Worm (Caenorhabditis elegans) whole organism, L3 larva: ENCODE data around the gene W06G6.17.

Experiments used
- R02D3.7 ChIP-seq: fragments of 150-350 bp; optimal IDR thresholded peaks from 2 replicates; lab custom pipeline; 2014; ENCODE audit warnings: missing biosample characterization, missing genetic modification characterization
- ama-1 ChIP-seq: fragments of 150-350 bp; optimal IDR thresholded peaks from 2 replicates; lab custom pipeline; 2018
- ceh-16 ChIP-seq: sonication (generic microtip); optimal IDR thresholded peaks from 2 replicates; lab custom pipeline; 2017; ENCODE audit warnings: missing biosample characterization, missing genetic modification characterization
- ceh-28 ChIP-seq: fragments of 150-350 bp; optimal IDR thresholded peaks from 2 replicates; lab custom pipeline; 2014; ENCODE audit warnings: missing biosample characterization, missing genetic modification reagents, missing genetic modification characterization
- ceh-82 ChIP-seq: fragments of 150-350 bp; optimal IDR thresholded peaks from 2 replicates; lab custom pipeline; 2014; ENCODE audit warnings: missing biosample characterization, missing genetic modification characterization
- egl-27 ChIP-seq: sonication (generic microtip); optimal IDR thresholded peaks from 4 replicates; lab custom pipeline; 2017; ENCODE audit warnings: missing biosample characterization, missing genetic modification reagents, missing genetic modification characterization
- egl-5 ChIP-seq: fragments of 150-350 bp; optimal IDR thresholded peaks from 2 replicates; lab custom pipeline; 2017; ENCODE audit warnings: missing biosample characterization, missing genetic modification reagents, missing genetic modification characterization, inconsistent platforms
- elt-2 ChIP-seq: sonication (generic microtip); optimal IDR thresholded peaks from 2 replicates; lab custom pipeline; 2016; ENCODE audit warnings: missing genetic modification reagents, mild to moderate bottlenecking, missing genetic modification characterization, missing compliant biosample characterization
- elt-3 ChIP-seq, 3 experiments: fragments of 150-350 bp in 1 of 3; sonication (generic microtip) in 2 of 3; optimal IDR thresholded peaks; 2 replicates in 2 of 3; 4 replicates in 1 of 3; lab custom pipeline; 2014 to 2017; ENCODE audit warnings: missing biosample characterization in 3 of 3, missing genetic modification characterization in 3 of 3
- fkh-10 ChIP-seq: sonication (generic microtip); optimal IDR thresholded peaks from 2 replicates; lab custom pipeline; 2017; ENCODE audit warnings: missing biosample characterization, missing genetic modification reagents, missing genetic modification characterization
- fkh-2 ChIP-seq: fragments of 150-350 bp; optimal IDR thresholded peaks from 2 replicates; lab custom pipeline; 2014; ENCODE audit warnings: missing biosample characterization, missing genetic modification reagents, missing genetic modification characterization
- fos-1 ChIP-seq: fragments of 150-350 bp; optimal IDR thresholded peaks from 2 replicates; lab custom pipeline; 2014; ENCODE audit warnings: missing biosample characterization, missing genetic modification characterization
- hmg-11 ChIP-seq: sonication (generic microtip); optimal IDR thresholded peaks from 2 replicates; lab custom pipeline; 2016; ENCODE audit warnings: missing genetic modification characterization, missing compliant biosample characterization
- jun-1 ChIP-seq: fragments of 150-350 bp; optimal IDR thresholded peaks from 2 replicates; lab custom pipeline; 2014; ENCODE audit warnings: missing biosample characterization, missing genetic modification reagents, missing genetic modification characterization
- lin-15B ChIP-seq: fragments of 150-350 bp; optimal IDR thresholded peaks from 2 replicates; lab custom pipeline; 2014; ENCODE audit warnings: missing biosample characterization, missing genetic modification characterization
- lin-39 ChIP-seq: fragments of 150-350 bp; optimal IDR thresholded peaks from 2 replicates; lab custom pipeline; 2018; ENCODE audit warnings: missing biosample characterization, missing genetic modification reagents, missing genetic modification characterization
- nfya-1 ChIP-seq: sonication (generic microtip); optimal IDR thresholded peaks from 2 replicates; lab custom pipeline; 2017; ENCODE audit warnings: missing genetic modification characterization, mild to moderate bottlenecking, missing compliant biosample characterization, antibody characterized with exemption, moderate library complexity; ENCODE audit not compliant: insufficient read depth
- nhr-11 ChIP-seq: fragments of 150-350 bp; optimal IDR thresholded peaks from 2 replicates; lab custom pipeline; 2014; ENCODE audit warnings: missing biosample characterization, missing genetic modification characterization
- nhr-237 ChIP-seq: fragments of 150-350 bp; optimal IDR thresholded peaks from 2 replicates; lab custom pipeline; 2014; ENCODE audit warnings: missing biosample characterization, missing genetic modification characterization
- nhr-28 ChIP-seq: fragments of 150-350 bp; optimal IDR thresholded peaks from 2 replicates; lab custom pipeline; 2014; ENCODE audit warnings: missing biosample characterization, missing genetic modification characterization
- nhr-43 ChIP-seq: sonication (generic microtip); optimal IDR thresholded peaks from 2 replicates; lab custom pipeline; 2016; ENCODE audit warnings: mild to moderate bottlenecking, missing genetic modification characterization, missing compliant biosample characterization; ENCODE audit not compliant: poor library complexity, severe bottlenecking
- nhr-67 ChIP-seq: fragments of 150-350 bp; optimal IDR thresholded peaks from 2 replicates; lab custom pipeline; 2014; ENCODE audit warnings: missing biosample characterization, missing genetic modification characterization
- nhr-76 ChIP-seq: fragments of 150-350 bp; sonication (generic microtip); optimal IDR thresholded peaks from 5 replicates; lab custom pipeline; 2014; ENCODE audit warnings: missing biosample characterization, missing genetic modification characterization
- nhr-77 ChIP-seq: fragments of 150-350 bp; optimal IDR thresholded peaks from 2 replicates; lab custom pipeline; 2014; ENCODE audit warnings: missing biosample characterization, missing genetic modification characterization
- pha-4 ChIP-seq: fragments of 150-350 bp; optimal IDR thresholded peaks from 2 replicates; lab custom pipeline; 2014; ENCODE audit warnings: missing biosample characterization, missing genetic modification reagents, missing genetic modification characterization
- pqm-1 ChIP-seq: fragments of 150-350 bp; optimal IDR thresholded peaks from 2 replicates; lab custom pipeline; 2017; ENCODE audit warnings: missing biosample characterization, missing genetic modification characterization, inconsistent platforms
- sea-2 ChIP-seq: fragments of 150-350 bp; sonication (generic microtip); optimal IDR thresholded peaks from 4 replicates; lab custom pipeline; 2014; ENCODE audit warnings: missing biosample characterization, missing genetic modification reagents, missing genetic modification characterization
- snpc-4 ChIP-seq: fragments of 150-350 bp; optimal IDR thresholded peaks from 2 replicates; lab custom pipeline; 2014; ENCODE audit warnings: missing biosample characterization, missing genetic modification characterization
- tbx-2 ChIP-seq: sonication (generic microtip); optimal IDR thresholded peaks from 2 replicates; lab custom pipeline; 2016; ENCODE audit warnings: mild to moderate bottlenecking, missing genetic modification characterization, missing compliant biosample characterization
- unc-39 ChIP-seq: sonication (generic microtip); optimal IDR thresholded peaks from 4 replicates; lab custom pipeline; 2017; ENCODE audit warnings: missing biosample characterization, missing genetic modification characterization
- unc-62 ChIP-seq: fragments of 150-350 bp; sonication (generic microtip); optimal IDR thresholded peaks from 4 replicates; lab custom pipeline; 2014; ENCODE audit warnings: missing biosample characterization, missing genetic modification reagents, missing genetic modification characterization
- zag-1 ChIP-seq: fragments of 150-350 bp; optimal IDR thresholded peaks from 2 replicates; lab custom pipeline; 2014; ENCODE audit warnings: missing biosample characterization, missing genetic modification characterization
- ztf-11 ChIP-seq: fragments of 150-350 bp; optimal IDR thresholded peaks from 2 replicates; lab custom pipeline; 2014; ENCODE audit warnings: missing biosample characterization, missing genetic modification characterization
- ztf-4 ChIP-seq: fragments of 150-350 bp; optimal IDR thresholded peaks from 2 replicates; lab custom pipeline; 2014; ENCODE audit warnings: missing biosample characterization, missing genetic modification characterization

Gene W06G6.17

DNA sequence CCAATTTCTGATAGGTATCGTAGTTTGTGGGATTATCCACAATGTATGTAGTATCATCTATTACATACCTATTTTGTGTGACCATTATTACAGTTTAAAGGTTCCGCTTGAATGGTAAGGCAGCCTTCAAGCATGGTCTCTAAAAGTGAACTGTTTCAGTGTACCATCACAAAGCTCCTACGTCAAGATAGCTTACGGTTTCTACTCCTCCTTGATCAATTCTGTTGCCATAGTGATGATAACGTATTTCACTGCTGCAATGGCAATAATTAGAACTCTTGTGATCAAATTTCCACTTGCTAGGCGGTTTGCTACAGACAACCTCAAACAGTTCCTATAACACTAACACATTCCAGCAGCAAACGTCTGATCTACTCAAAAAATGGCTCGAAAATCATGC lies 38.3 kb upstream of the W06G6.17 start:
- TF ChIP-seq lin-39 (tag; lab: Kevin White, UChicago) = no peak

- TF ChIP-seq ceh-28 (tag; lab: Kevin White, UChicago) = no peak
- TF ChIP-seq nhr-77 = no peak
- no peak for TF ChIP-seq nhr-67 (tag; lab: Kevin White, UChicago)
- no peak for TF ChIP-seq nfya-1 (tag; lab: Kevin White, UChicago)
- TF ChIP-seq nhr-76 (tag; lab: Kevin White, UChicago) = no peak
- TF ChIP-seq nhr-43 (tag; lab: Kevin White, UChicago) = no peak
Measured at ce11 chrV:16682886-16683285, 37.8 kb upstream of the W06G6.17 start, which contains the start of gene srw-36. Gene srw-36 (plus strand): TSS chrV:16683186.

DNA sequence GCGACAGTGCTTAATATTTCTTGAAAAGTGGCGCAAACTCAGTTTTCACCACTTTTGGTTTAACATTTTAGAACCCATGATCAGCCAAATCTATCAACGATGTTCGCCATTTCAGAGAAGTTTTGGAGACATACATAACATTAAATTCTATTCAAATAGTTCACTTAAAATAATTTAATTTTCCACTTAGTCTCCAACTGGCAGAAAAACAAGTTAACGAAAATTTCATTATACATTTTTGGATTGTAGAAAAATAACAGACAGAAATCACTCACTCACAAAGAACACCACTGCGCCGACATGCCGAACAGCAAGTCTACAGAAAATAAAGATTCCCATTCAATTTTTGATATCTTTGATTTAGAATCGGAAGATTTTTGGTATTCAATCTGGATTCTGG lies 34.9 kb upstream of the W06G6.17 start, which contains the start of gene srw-44:
srw-44 (plus strand) TSS at position 301 of the 400 bp plus-strand sequence.
- TF ChIP-seq fkh-2 (tag; lab: Kevin White, UChicago) = no peak
- TF ChIP-seq elt-2 (tag; lab: Kevin White, UChicago) = no peak
- no peak for TF ChIP-seq nhr-28
- no peak for TF ChIP-seq fkh-10 (GFP tag; lab: Kevin White, UChicago)
- TF ChIP-seq fos-1 (tag; lab: Kevin White, UChicago) = no peak
- TF ChIP-seq pha-4 = no peak
- no peak for TF ChIP-seq ztf-11 (tag; lab: Kevin White, UChicago)
- no peak for TF ChIP-seq zag-1 (tag; lab: Kevin White, UChicago)
- TF ChIP-seq nhr-237 (tag; lab: Kevin White, UChicago) = no peak
- TF ChIP-seq ceh-16 (tag; lab: Kevin White, UChicago) = no peak
- TF ChIP-seq jun-1 (tag; lab: Kevin White, UChicago) = no peak
- no peak for TF ChIP-seq nhr-11 (tag; lab: Kevin White, UChicago)
- no peak for TF ChIP-seq elt-3 (tag; optimal IDR thresholded peaks at IDR 0.05; lab: Kevin White, UChicago)
- TF ChIP-seq snpc-4 (tag; lab: Kevin White, UChicago) = no peak
- TF ChIP-seq R02D3.7 (tag; lab: Kevin White, UChicago) = no peak
- TF ChIP-seq unc-62 (GFP tag; lab: Kevin White, UChicago) = no peak
- TF ChIP-seq nhr-77 = no peak
- no peak for TF ChIP-seq lin-39 (tag; lab: Kevin White, UChicago)
- TF ChIP-seq tbx-2 (tag; lab: Kevin White, UChicago) = no peak
- no peak for TF ChIP-seq unc-39

- TF ChIP-seq fos-1 (tag; lab: Kevin White, UChicago) = no peak
- TF ChIP-seq ama-1 (lab: Kevin White, UChicago) = no peak
- no peak for TF ChIP-seq ztf-4 (tag; lab: Kevin White, UChicago)
- no peak for TF ChIP-seq hmg-11
Measured at ce11 chrV:16679237-16679636, 34.2 kb upstream of the W06G6.17 start, which contains the start of gene srz-103. Gene srz-103 (minus strand): TSS chrV:16679337.

DNA sequence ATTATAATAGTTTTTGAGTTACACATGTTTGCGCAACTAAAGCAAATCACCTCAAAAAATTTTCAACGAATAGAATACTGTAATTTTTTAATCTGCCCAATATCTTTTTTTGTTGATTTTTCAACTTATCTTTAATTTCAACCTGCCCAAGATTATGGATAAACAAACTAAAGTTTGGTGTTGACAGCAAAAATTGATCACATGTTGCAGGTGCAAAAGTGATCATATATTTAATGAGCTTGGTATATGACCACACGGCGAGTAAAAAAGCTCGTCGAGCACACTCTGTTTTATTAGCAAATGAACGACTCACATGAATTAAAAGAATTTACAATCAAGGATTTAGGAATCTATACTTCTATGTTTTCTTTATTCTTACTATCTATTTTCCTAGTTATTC lies 30.5 kb upstream of the W06G6.17 start, which contains the start of gene srz-1:
srz-1 (plus strand) TSS at position 301 of the 400 bp plus-strand sequence.
- TF ChIP-seq pha-4 (no peak), nhr-76 (tag; lab: Kevin White, UChicago) (no peak), fkh-10 (GFP tag; lab: Kevin White, UChicago) (no peak), lin-15B (tag; lab: Kevin White, UChicago) (no peak), ama-1 (lab: Kevin White, UChicago) (no peak)

- TF ChIP-seq fkh-10 (GFP tag; lab: Kevin White, UChicago) (no peak), unc-39 (no peak), ceh-82 (tag; lab: Kevin White, UChicago) (no peak), pqm-1 (no peak)
Measured at ce11 chrV:16674399-16674798, 29.3 kb upstream of the W06G6.17 start.

DNA sequence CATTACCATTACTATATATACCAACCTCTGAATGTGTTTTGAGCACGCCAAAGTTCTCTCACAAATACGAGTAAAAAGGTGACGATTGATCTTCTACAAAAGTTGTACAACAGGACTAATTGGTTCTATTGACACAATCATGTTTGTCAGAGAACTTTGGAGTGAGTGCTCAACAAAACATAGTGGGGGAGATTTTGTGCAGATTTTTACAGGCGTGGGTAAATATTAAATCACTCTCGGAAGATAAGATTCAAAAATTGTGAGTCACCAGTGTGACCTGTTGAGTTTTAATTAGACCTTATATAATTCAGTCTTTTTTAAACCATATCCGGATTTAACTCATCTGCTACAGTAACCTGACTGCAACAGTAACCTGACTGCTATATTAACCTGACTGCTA lies 27.1 kb upstream of the W06G6.17 start, which contains the start of gene F14F8.8:
F14F8.8 (minus strand) TSS at position 101 of the 400 bp plus-strand sequence.
- TF ChIP-seq nhr-76 (tag; lab: Kevin White, UChicago) = no peak
- no peak for TF ChIP-seq egl-5 (tag; lab: Kevin White, UChicago)
- TF ChIP-seq sea-2 (GFP tag; lab: Kevin White, UChicago) = no peak
- no peak for TF ChIP-seq egl-27 (tag; lab: Kevin White, UChicago)
- no peak for TF ChIP-seq ztf-11 (tag; lab: Kevin White, UChicago)
- TF ChIP-seq zag-1 (tag; lab: Kevin White, UChicago) = no peak
- no peak for TF ChIP-seq ceh-16 (tag; lab: Kevin White, UChicago)
